Worm (Caenorhabditis elegans): ENCODE results near the gene T16A1.4.
A peak's percentile ranks its signal among the peaks of the same experiment; 100 is the strongest.

T16A1.4 gene

DNA sequence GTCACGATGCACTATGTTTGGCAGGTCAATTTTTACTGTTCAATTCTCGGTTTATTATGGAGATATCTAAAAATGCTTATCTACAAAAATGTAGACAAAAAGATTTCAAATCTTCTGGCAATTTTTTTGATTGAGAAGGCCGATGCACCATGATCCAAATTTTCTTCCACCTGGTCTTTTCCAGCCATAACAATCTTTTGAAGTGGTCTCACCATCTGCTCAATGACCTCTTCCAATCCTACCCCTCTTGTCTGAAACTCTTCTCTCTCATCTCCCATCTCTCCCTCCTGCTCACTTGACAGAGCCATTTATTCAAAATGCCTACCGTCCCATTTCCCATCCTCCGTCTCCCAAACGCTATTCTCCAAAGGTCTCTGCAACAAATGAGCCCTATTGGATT, 30.0 kb upstream of the T16A1.4 start, which contains the start of gene fbxb-35:
TSS of gene fbxb-35 (plus strand) at position 301 of the 400 bp plus-strand sequence.
- TF ChIP-seq mcd-1 (GFP tag; IDR thresholded peaks at IDR 0.05) (no peak), tbx-9 (tag; optimal IDR thresholded peaks at IDR 0.05; ENCODE audit: borderline replicate concordance) (no peak), rec-8 (tag; optimal IDR thresholded peaks at IDR 0.05) (no peak), attf-3 (GFP tag; conservative IDR thresholded peaks at IDR 0.05) (no peak), nhr-27 (tag; optimal IDR thresholded peaks at IDR 0.05) (no peak)

DNA sequence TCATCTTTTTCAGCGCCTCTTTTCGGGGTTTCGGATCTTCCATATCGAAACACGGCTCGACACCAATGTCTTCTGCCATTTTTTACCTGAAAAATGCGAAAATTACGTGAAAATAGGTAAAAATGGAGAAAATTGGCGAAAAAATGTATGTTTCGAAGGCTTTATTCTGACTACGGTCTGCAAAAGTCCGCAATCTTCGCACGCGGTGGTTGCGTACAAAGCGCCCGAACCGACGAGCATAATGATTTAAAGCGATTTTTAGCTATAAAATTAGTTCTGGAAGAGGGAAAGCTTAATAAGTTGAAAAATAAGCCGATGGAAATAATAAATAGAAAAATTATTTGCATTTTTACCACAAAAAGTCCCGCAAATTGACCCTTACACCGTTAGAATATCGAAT, 22.4 kb upstream of the T16A1.4 start, which contains the start of gene F07E5.5:
TSS of gene F07E5.5 (minus strand) at position 86 of the 400 bp plus-strand sequence.
- TF ChIP-seq D2030.7 (GFP tag; IDR thresholded peaks at IDR 0.05) = peak; percentile 37; the same call in 1 of the 2 replicates
- TF ChIP-seq egrh-3 (GFP tag; IDR thresholded peaks at IDR 0.05) = no peak
- no peak for TF ChIP-seq ztf-28 (GFP tag; IDR thresholded peaks at IDR 0.05)
- TF ChIP-seq snpc-1.3 (tag; optimal IDR thresholded peaks at IDR 0.05; ENCODE audit: insufficient read depth) = no peak
- TF ChIP-seq tbp1 (GFP tag; optimal IDR thresholded peaks at IDR 0.05) = peak; percentile 12
- peak; percentile 1 for TF ChIP-seq attf-5 (GFP tag; optimal IDR thresholded peaks at IDR 0.05)
- peak; percentile 16 for TF ChIP-seq efl-1 (GFP tag; optimal IDR thresholded peaks at IDR 0.05)
- TF ChIP-seq lag-1 (GFP tag; IDR thresholded peaks at IDR 0.05) = no peak
- TF ChIP-seq dox-1 (GFP tag; IDR thresholded peaks at IDR 0.05) = peak; percentile 49; the same call in 1 of the 2 replicates
- peak; percentile 5 for TF ChIP-seq athp-1 (tag; optimal IDR thresholded peaks at IDR 0.05)
- peak; percentile 20; the same call in 1 of the 2 replicates for TF ChIP-seq attf-3 (GFP tag; conservative IDR thresholded peaks at IDR 0.05)
- TF ChIP-seq mcd-1 (GFP tag; IDR thresholded peaks at IDR 0.05) = peak; percentile 63
- peak; percentile 45; the same call in 1 of the 2 replicates for TF ChIP-seq hmg-1.2 (GFP tag; IDR thresholded peaks at IDR 0.05)
- peak; percentile 82 for TF ChIP-seq lsl-1 (GFP tag; optimal IDR thresholded peaks at IDR 0.05)
- TF ChIP-seq lin-54 (GFP tag; optimal IDR thresholded peaks at IDR 0.05) = peak; percentile 18

DNA sequence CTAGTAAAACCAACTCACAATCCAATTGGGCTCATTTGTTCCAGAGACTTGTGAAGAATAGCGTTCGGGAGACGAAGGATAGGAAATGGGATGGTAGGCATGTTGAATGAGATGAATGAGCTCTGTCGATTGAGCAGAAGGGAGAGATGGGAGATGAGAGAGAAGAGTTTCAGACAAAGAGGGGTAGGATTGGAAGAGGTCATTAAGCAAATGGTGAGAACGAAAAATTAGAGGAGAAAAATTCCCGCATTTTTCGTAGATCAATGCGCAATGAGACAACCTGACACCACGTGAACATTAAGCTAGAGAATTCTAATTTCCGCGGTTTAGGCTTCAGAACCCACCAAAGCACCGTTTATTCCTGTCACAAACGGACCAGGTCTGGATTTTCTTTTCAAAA, 17.4 kb upstream of the T16A1.4 start, which contains the start of gene F07E5.13:
TSS of gene F07E5.13 (minus strand) at position 101 of the 400 bp plus-strand sequence.
- TF ChIP-seq hmg-1.2 (GFP tag; IDR thresholded peaks at IDR 0.05) (no peak), ets-4 (GFP tag; optimal IDR thresholded peaks at IDR 0.05) (no peak), aptf-3 (GFP tag; IDR thresholded peaks at IDR 0.05) (no peak), pha-4 (tag; optimal IDR thresholded peaks at IDR 0.05) (no peak), T07F8.4 (tag; optimal IDR thresholded peaks at IDR 0.05) (no peak), madf-3 (GFP tag; IDR thresholded peaks at IDR 0.05) (no peak), snpc-1.3 (tag; optimal IDR thresholded peaks at IDR 0.05; ENCODE audit: insufficient read depth) (no peak), ama-1 (optimal IDR thresholded peaks at IDR 0.05) (no peak), ama-1 (GFP tag; optimal IDR thresholded peaks at IDR 0.05) (no peak), chd-7 (tag; optimal IDR thresholded peaks at IDR 0.05) (no peak), ceh-40 (GFP tag; IDR thresholded peaks at IDR 0.05) (no peak), lag-1 (GFP tag; IDR thresholded peaks at IDR 0.05) (no peak), tbp1 (GFP tag; optimal IDR thresholded peaks at IDR 0.05) (no peak), dox-1 (GFP tag; IDR thresholded peaks at IDR 0.05) (no peak), attf-3 (GFP tag; conservative IDR thresholded peaks at IDR 0.05) (no peak), ztf-26 (tag; optimal IDR thresholded peaks at IDR 0.05) (no peak), F23B12.7 (tag; optimal IDR thresholded peaks at IDR 0.05; ENCODE audit: insufficient read depth) (no peak), zim-3 (tag; optimal IDR thresholded peaks at IDR 0.05) (no peak), lin-40 (tag; optimal IDR thresholded peaks at IDR 0.05) (no peak), lir-1 (GFP tag; conservative IDR thresholded peaks at IDR 0.05) (no peak), aptf-2 (GFP tag; conservative IDR thresholded peaks at IDR 0.05) (no peak)

DNA sequence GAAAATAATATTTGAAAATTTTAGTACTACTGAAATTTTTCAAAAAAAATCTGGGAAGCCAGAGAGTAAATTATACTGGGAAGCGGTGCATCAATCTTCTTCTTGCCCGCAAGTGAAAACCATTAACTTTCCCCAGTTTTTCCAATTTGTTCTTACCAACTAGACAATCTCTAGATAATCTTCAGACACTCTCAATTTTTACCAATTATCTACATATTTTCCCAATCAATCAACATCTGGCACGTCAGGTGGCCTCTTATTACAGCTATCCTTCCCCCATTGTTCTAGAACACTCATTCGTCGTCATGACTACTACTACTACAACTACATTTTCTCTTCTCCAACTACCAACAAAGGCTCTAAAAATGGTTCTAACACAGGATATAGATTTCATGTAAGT, 16.9 kb upstream of the T16A1.4 start, which contains the start of gene fbxb-6:
TSS of gene fbxb-6 (plus strand) at position 301 of the 400 bp plus-strand sequence.
- no peak for TF ChIP-seq aptf-2 (GFP tag; conservative IDR thresholded peaks at IDR 0.05)
- TF ChIP-seq snpc-3.4 (tag; optimal IDR thresholded peaks at IDR 0.05) = no peak
- TF ChIP-seq bed-1 (GFP tag; IDR thresholded peaks at IDR 0.05) = no peak
- no peak for TF ChIP-seq ZK185.1 (tag; optimal IDR thresholded peaks at IDR 0.05; ENCODE audit: poor library complexity, severe bottlenecking)
- TF ChIP-seq ceh-79 (tag; optimal IDR thresholded peaks at IDR 0.05) = no peak
- no peak for TF ChIP-seq sdz-38 (tag; optimal IDR thresholded peaks at IDR 0.05)
- no peak for TF ChIP-seq lsy-27 (tag; optimal IDR thresholded peaks at IDR 0.05; ENCODE audit: borderline replicate concordance, insufficient read depth)
- TF ChIP-seq lin-26 (GFP tag; IDR thresholded peaks at IDR 0.05) = no peak
- no peak for TF ChIP-seq attf-6 (GFP tag; IDR thresholded peaks at IDR 0.05)
- TF ChIP-seq zfh-2 (GFP tag; conservative IDR thresholded peaks at IDR 0.05) = no peak
- no peak for TF ChIP-seq ztf-22 (GFP tag; optimal IDR thresholded peaks at IDR 0.05)
- TF ChIP-seq F49E8.2 (tag; optimal IDR thresholded peaks at IDR 0.05; ENCODE audit: insufficient read depth) = no peak
